Comparison of ENCODE assay signal across 5 fruit fly cellular contexts in genomic region chrX:3380981-3381380, dm6.
A peak's percentile ranks its signal among the peaks of the same experiment; 100 is the strongest.
TF ChIP-seq lines count a peak whose summit lies in the region.

No protein-coding gene starts in this region.

- no peak for TF ChIP-seq CTCF in whole organism, embryonic (GFP tag; optimal IDR thresholded peaks at IDR 0.05; lab: Kevin White, UChicago)

TF ChIP-seq in whole organism, adult, 20 proteins besides CTCF, POLR2A, EP300 and RAD21:
- TF ChIP-seq Hr96 (GFP tag; optimal IDR thresholded peaks at IDR 0.05; lab: Kevin White, UChicago) (no peak), CG14711 (tag; optimal IDR thresholded peaks at IDR 0.05; lab: Kevin White, UChicago) (peak; percentile 4)

TF ChIP-seq in whole organism, embryonic, 481 proteins besides CTCF, POLR2A, EP300 and RAD21 (continues in another document):
- TF ChIP-seq dpn (GFP tag; optimal IDR thresholded peaks at IDR 0.05; lab: Kevin White, UChicago) (peak in 1 of 2 experiments; percentile 1), CG30020 (tag; optimal IDR thresholded peaks at IDR 0.05; lab: Kevin White, UChicago) (no peak), vfl (GFP tag; optimal IDR thresholded peaks at IDR 0.05; lab: Kevin White, UChicago) (no peak), D (optimal IDR thresholded peaks at IDR 0.05; lab: Kevin White, UChicago) (no peak), D (GFP tag; optimal IDR thresholded peaks at IDR 0.05; lab: Kevin White, UChicago) (no peak), Chrac-16 (GFP tag; optimal IDR thresholded peaks at IDR 0.05; lab: Kevin White, UChicago) (no peak), CG30403 (GFP tag; optimal IDR thresholded peaks at IDR 0.05; lab: Kevin White, UChicago) (peak; percentile 30), CG32532 (GFP tag; IDR thresholded peaks at IDR 0.05; lab: Robert Waterston, UW) (peak; percentile 80), Med (GFP tag; lab: Kevin White, UChicago) (peak; percentile 89), CG9727 (GFP tag; optimal IDR thresholded peaks at IDR 0.05; lab: Kevin White, UChicago) (no peak), CG9817 (tag; optimal IDR thresholded peaks at IDR 0.05; lab: Kevin White, UChicago) (peak; percentile 35), cas (GFP tag; IDR thresholded peaks at IDR 0.05; lab: Robert Waterston, UW) (peak; percentile 14; the same call in 1 of the 2 replicates), CG31365 (tag; optimal IDR thresholded peaks at IDR 0.05; lab: Kevin White, UChicago) (no peak), Gsc (GFP tag; IDR thresholded peaks at IDR 0.05; lab: Robert Waterston, UW) (no peak), bowl (GFP tag; IDR thresholded peaks at IDR 0.05; lab: Robert Waterston, UW) (no peak), sd (tag; optimal IDR thresholded peaks at IDR 0.05; lab: Kevin White, UChicago) (peak; percentile 37), pita (GFP tag; optimal IDR thresholded peaks at IDR 0.05; lab: Kevin White, UChicago) (no peak), kni (GFP tag; optimal IDR thresholded peaks at IDR 0.05; lab: Kevin White, UChicago) (no peak), CG2889 (GFP tag; IDR thresholded peaks at IDR 0.05; lab: Robert Waterston, UW) (peak; percentile 52; the same call in 1 of the 3 replicates), ase (GFP tag; IDR thresholded peaks at IDR 0.05; lab: Robert Waterston, UW) (0 out of 3 replicates have a peak, but pooled peaks have one; percentile 35), otp (GFP tag; IDR thresholded peaks at IDR 0.05; lab: Robert Waterston, UW) (0 out of 3 replicates have a peak, but pooled peaks have one; percentile 35), CG7271 (tag; optimal IDR thresholded peaks at IDR 0.05; lab: Kevin White, UChicago) (no peak)

TF ChIP-seq in whole organism, prepupa, 60 proteins besides CTCF, POLR2A, EP300 and RAD21 (continues in another document):
- TF ChIP-seq Smox (GFP tag; optimal IDR thresholded peaks at IDR 0.05; lab: Kevin White, UChicago) (peak; percentile 77), CG6854 (GFP tag; optimal IDR thresholded peaks at IDR 0.05; lab: Kevin White, UChicago) (no peak), Met (GFP tag; optimal IDR thresholded peaks at IDR 0.05; lab: Kevin White, UChicago) (peak; percentile 85), CG7368 (GFP tag; optimal IDR thresholded peaks at IDR 0.05; lab: Kevin White, UChicago) (peak; percentile 10), CG32006 (GFP tag; optimal IDR thresholded peaks at IDR 0.05; lab: Kevin White, UChicago) (peak; percentile 59), net (GFP tag; optimal IDR thresholded peaks at IDR 0.05; lab: Kevin White, UChicago) (peak; percentile 43), CG10669 (GFP tag; optimal IDR thresholded peaks at IDR 0.05; lab: Kevin White, UChicago) (peak; percentile 48), ss (GFP tag; optimal IDR thresholded peaks at IDR 0.05; lab: Kevin White, UChicago) (no peak), dac (GFP tag; optimal IDR thresholded peaks at IDR 0.05; lab: Kevin White, UChicago) (no peak), CG3919 (GFP tag; optimal IDR thresholded peaks at IDR 0.05; lab: Kevin White, UChicago) (peak; percentile 62), Lpt (GFP tag; optimal IDR thresholded peaks at IDR 0.05; lab: Kevin White, UChicago) (no peak), Sox14 (GFP tag; optimal IDR thresholded peaks at IDR 0.05; lab: Kevin White, UChicago) (peak; percentile 62), CG11294 (GFP tag; IDR thresholded peaks at IDR 0.05; lab: Robert Waterston, UW) (peak; percentile 36; the same call in 1 of the 2 replicates), Hr4 (GFP tag; optimal IDR thresholded peaks at IDR 0.05; lab: Kevin White, UChicago) (peak; percentile 48), fd59A (GFP tag; optimal IDR thresholded peaks at IDR 0.05; lab: Kevin White, UChicago) (no peak), CG11902 (GFP tag; optimal IDR thresholded peaks at IDR 0.05; lab: Kevin White, UChicago) (peak; percentile 29), CG6808 (GFP tag; optimal IDR thresholded peaks at IDR 0.05; lab: Kevin White, UChicago) (no peak), salr (GFP tag; optimal IDR thresholded peaks at IDR 0.05; lab: Kevin White, UChicago) (no peak), OdsH (GFP tag; optimal IDR thresholded peaks at IDR 0.05; lab: Kevin White, UChicago) (peak; percentile 63), spab (GFP tag; optimal IDR thresholded peaks at IDR 0.05; lab: Kevin White, UChicago) (peak; percentile 19), achi (GFP tag; optimal IDR thresholded peaks at IDR 0.05; lab: Kevin White, UChicago) (peak; percentile 61), Eip93F (GFP tag; optimal IDR thresholded peaks at IDR 0.05; lab: Kevin White, UChicago) (no peak), Eip75B (GFP tag; optimal IDR thresholded peaks at IDR 0.05; lab: Kevin White, UChicago) (peak; percentile 8)

TF ChIP-seq in whole organism, pupa, 21 proteins besides CTCF, POLR2A, EP300 and RAD21:
- TF ChIP-seq rn (GFP tag; IDR thresholded peaks at IDR 0.05; lab: Robert Waterston, UW): peak; percentile 51; the same call in 1 of the 2 replicates
- no peak for TF ChIP-seq CG13204 (GFP tag; optimal IDR thresholded peaks at IDR 0.05; lab: Kevin White, UChicago)
- peak; percentile 68 for TF ChIP-seq Ets98B (GFP tag; IDR thresholded peaks at IDR 0.05; lab: Robert Waterston, UW)
- no peak for TF ChIP-seq fd96Ca (GFP tag; IDR thresholded peaks at IDR 0.05; lab: Robert Waterston, UW)
- peak; percentile 31 for TF ChIP-seq CG14655 (GFP tag; optimal IDR thresholded peaks at IDR 0.05; lab: Kevin White, UChicago)
- TF ChIP-seq CG15710 (tag; optimal IDR thresholded peaks at IDR 0.05; lab: Kevin White, UChicago): peak; percentile 4
- no peak for TF ChIP-seq CG12605 (GFP tag; IDR thresholded peaks at IDR 0.05; lab: Robert Waterston, UW)
- peak; percentile 23 for TF ChIP-seq CG9948 (tag; optimal IDR thresholded peaks at IDR 0.05; lab: Kevin White, UChicago)
- TF ChIP-seq Pif1A (GFP tag; optimal IDR thresholded peaks at IDR 0.05; lab: Kevin White, UChicago): peak; percentile 45
- peak; percentile 24 for TF ChIP-seq CG8301 (tag; optimal IDR thresholded peaks at IDR 0.05; lab: Kevin White, UChicago)
- TF ChIP-seq Snoo (tag; optimal IDR thresholded peaks at IDR 0.05; lab: Kevin White, UChicago): peak; percentile 43
- TF ChIP-seq CG34367 (tag; optimal IDR thresholded peaks at IDR 0.05; lab: Kevin White, UChicago): peak; percentile 28
- TF ChIP-seq gl (tag; optimal IDR thresholded peaks at IDR 0.05; lab: Kevin White, UChicago): no peak
- peak; percentile 41 for TF ChIP-seq CG17806 (tag; optimal IDR thresholded peaks at IDR 0.05; lab: Kevin White, UChicago)
- no peak for TF ChIP-seq D1 (tag; optimal IDR thresholded peaks at IDR 0.05; lab: Kevin White, UChicago)
- TF ChIP-seq EcR (GFP tag; optimal IDR thresholded peaks at IDR 0.05; lab: Kevin White, UChicago): no peak
- TF ChIP-seq CG32121 (GFP tag; IDR thresholded peaks at IDR 0.05; lab: Robert Waterston, UW): peak; percentile 52
- TF ChIP-seq CG4496 (GFP tag; IDR thresholded peaks at IDR 0.05; lab: Robert Waterston, UW): peak; percentile 74
- TF ChIP-seq CG8159 (tag; optimal IDR thresholded peaks at IDR 0.05; lab: Kevin White, UChicago): peak; percentile 47
- no peak for TF ChIP-seq CG10348 (GFP tag; IDR thresholded peaks at IDR 0.05; lab: Robert Waterston, UW)
TF ChIP-seq in whole organism, pupa: peak in this region for 13.

TF ChIP-seq in whole organism, wandering third instar larva, 38 proteins besides CTCF, POLR2A, EP300 and RAD21:
- peak; percentile 80 for TF ChIP-seq ey (GFP tag; optimal IDR thresholded peaks at IDR 0.05; lab: Kevin White, UChicago)
- no peak for TF ChIP-seq pan (optimal IDR thresholded peaks at IDR 0.05; lab: Kevin White, UChicago)
- TF ChIP-seq br (GFP tag; optimal IDR thresholded peaks at IDR 0.05; lab: Kevin White, UChicago): peak; percentile 69
- TF ChIP-seq tai (GFP tag; optimal IDR thresholded peaks at IDR 0.05; lab: Kevin White, UChicago): peak; percentile 17
- peak; percentile 56 for TF ChIP-seq dmrt93B (GFP tag; optimal IDR thresholded peaks at IDR 0.05; lab: Kevin White, UChicago)
- TF ChIP-seq h (GFP tag; optimal IDR thresholded peaks at IDR 0.05; lab: Kevin White, UChicago): peak; percentile 80
- peak; percentile 60 for TF ChIP-seq CG32264 (GFP tag; optimal IDR thresholded peaks at IDR 0.05; lab: Kevin White, UChicago)
- peak; percentile 69 for TF ChIP-seq Sp1 (GFP tag; optimal IDR thresholded peaks at IDR 0.05; lab: Kevin White, UChicago)
- TF ChIP-seq fru (GFP tag; optimal IDR thresholded peaks at IDR 0.05; lab: Kevin White, UChicago): peak; percentile 75
- TF ChIP-seq Rel (GFP tag; optimal IDR thresholded peaks at IDR 0.05; lab: Kevin White, UChicago): peak; percentile 10
- TF ChIP-seq Rel (tag; optimal IDR thresholded peaks at IDR 0.05; lab: Kevin White, UChicago): peak; percentile 28
- peak; percentile 75 for TF ChIP-seq rgr (GFP tag; optimal IDR thresholded peaks at IDR 0.05; lab: Kevin White, UChicago)
- peak; percentile 81 for TF ChIP-seq HLH106 (tag; optimal IDR thresholded peaks at IDR 0.05; lab: Kevin White, UChicago)
- TF ChIP-seq sv (GFP tag; optimal IDR thresholded peaks at IDR 0.05; lab: Kevin White, UChicago): no peak
- TF ChIP-seq brk (GFP tag; optimal IDR thresholded peaks at IDR 0.05; lab: Kevin White, UChicago): no peak
- peak in 1 of 2 experiments; percentile 78 for TF ChIP-seq foxo (GFP tag; optimal IDR thresholded peaks at IDR 0.05; lab: Kevin White, UChicago)
- TF ChIP-seq jim (GFP tag; optimal IDR thresholded peaks at IDR 0.05; lab: Kevin White, UChicago): no peak
- no peak for TF ChIP-seq Vsx2 (GFP tag; optimal IDR thresholded peaks at IDR 0.05; lab: Kevin White, UChicago; ENCODE audit: partially characterized antibody)
- peak; percentile 34 for TF ChIP-seq CG9705 (GFP tag; optimal IDR thresholded peaks at IDR 0.05; lab: Kevin White, UChicago)
- TF ChIP-seq Hnf4 (GFP tag; optimal IDR thresholded peaks at IDR 0.05; lab: Kevin White, UChicago): peak; percentile 70
- peak; percentile 42 for TF ChIP-seq woc (GFP tag; optimal IDR thresholded peaks at IDR 0.05; lab: Kevin White, UChicago)
- peak; percentile 73 for TF ChIP-seq OdsH (GFP tag; optimal IDR thresholded peaks at IDR 0.05; lab: Kevin White, UChicago)
